Worm (Caenorhabditis elegans) whole organism, L2 larva: ENCODE measurements around the gene cyp-14A1.

Source experiments
- C34F6.9 ChIP-seq: fragments of 150-350 bp; optimal IDR thresholded peaks from 2 replicates; lab custom pipeline; 2014; ENCODE audit warnings: missing biosample characterization, missing genetic modification characterization
- F13H6.1 ChIP-seq: sonication (generic microtip); optimal IDR thresholded peaks from 2 replicates; lab custom pipeline; 2016; ENCODE audit warnings: missing genetic modification characterization, missing compliant biosample characterization
- R02D3.7 ChIP-seq: fragments of 150-350 bp; optimal IDR thresholded peaks from 2 replicates; lab custom pipeline; 2014; ENCODE audit warnings: missing biosample characterization, missing genetic modification characterization
- Y55F3AM.14 ChIP-seq: fragments of 200-800 bp; sonication (Bioruptor generic); optimal IDR thresholded peaks from 2 replicates; lab custom pipeline; 2018; ENCODE audit warnings: mild to moderate bottlenecking, missing genetic modification characterization, missing compliant biosample characterization
- ZK546.5 ChIP-seq: sonication (generic microtip); optimal IDR thresholded peaks from 2 replicates; lab custom pipeline; 2017; ENCODE audit warnings: missing biosample characterization, missing genetic modification characterization
- alr-1 ChIP-seq: fragments of 150-350 bp; optimal IDR thresholded peaks from 2 replicates; lab custom pipeline; 2014; ENCODE audit warnings: missing biosample characterization, missing genetic modification characterization
- aly-2 ChIP-seq: fragments of 150-350 bp; optimal IDR thresholded peaks from 2 replicates; lab custom pipeline; 2014; ENCODE audit warnings: missing biosample characterization, missing genetic modification characterization
- blmp-1 ChIP-seq: sonication (generic microtip); optimal IDR thresholded peaks from 2 replicates; lab custom pipeline; 2017; ENCODE audit warnings: missing genetic modification characterization, mild to moderate bottlenecking, missing compliant biosample characterization, antibody characterized with exemption, moderate library complexity; ENCODE audit not compliant: insufficient read depth
- ceh-82 ChIP-seq: fragments of 150-350 bp; optimal IDR thresholded peaks from 2 replicates; lab custom pipeline; 2014; ENCODE audit warnings: missing biosample characterization, missing genetic modification characterization
- crh-2 ChIP-seq: sonication (generic microtip); optimal IDR thresholded peaks from 2 replicates; lab custom pipeline; 2017; ENCODE audit warnings: missing biosample characterization, missing genetic modification characterization
- dmd-4 ChIP-seq: sonication (generic microtip); optimal IDR thresholded peaks from 2 replicates; lab custom pipeline; 2017; ENCODE audit warnings: missing biosample characterization, missing genetic modification characterization
- egl-27 ChIP-seq: sonication (generic microtip); optimal IDR thresholded peaks from 3 replicates; lab custom pipeline; 2017; ENCODE audit warnings: missing biosample characterization, missing genetic modification reagents, missing genetic modification characterization
- elt-1 ChIP-seq: fragments of 150-350 bp; optimal IDR thresholded peaks from 2 replicates; lab custom pipeline; 2014; ENCODE audit warnings: missing biosample characterization, missing genetic modification characterization
- elt-3 ChIP-seq: sonication (generic microtip); optimal IDR thresholded peaks from 2 replicates; lab custom pipeline; 2017; ENCODE audit warnings: missing biosample characterization, missing genetic modification characterization
- fos-1 ChIP-seq: fragments of 150-350 bp; optimal IDR thresholded peaks from 2 replicates; lab custom pipeline; 2014; ENCODE audit warnings: missing biosample characterization, missing genetic modification characterization
- gmeb-1 ChIP-seq: fragments of 150-350 bp; optimal IDR thresholded peaks from 2 replicates; lab custom pipeline; 2014; ENCODE audit warnings: missing biosample characterization, missing genetic modification characterization
- lin-13 ChIP-seq: fragments of 150-350 bp; optimal IDR thresholded peaks from 2 replicates; lab custom pipeline; 2014; ENCODE audit warnings: missing biosample characterization, missing genetic modification reagents, missing genetic modification characterization
- lin-39 ChIP-seq: fragments of 150-350 bp; optimal IDR thresholded peaks from 2 replicates; lab custom pipeline; 2014; ENCODE audit warnings: missing biosample characterization, missing genetic modification reagents, missing genetic modification characterization
- mab-5 ChIP-seq: fragments of 150-350 bp; optimal IDR thresholded peaks from 2 replicates; lab custom pipeline; 2014; ENCODE audit warnings: missing biosample characterization, missing genetic modification characterization
- mbf-1 ChIP-seq: sonication (generic microtip); optimal IDR thresholded peaks from 2 replicates; lab custom pipeline; 2017; ENCODE audit warnings: missing biosample characterization, missing genetic modification characterization
- mdl-1 ChIP-seq, 2 experiments: fragments of 150-350 bp in 1 of 2; sonication (generic microtip) in 1 of 2; optimal IDR thresholded peaks; 2 replicates each; lab custom pipeline; 2017; ENCODE audit warnings: missing biosample characterization in 2 of 2, missing genetic modification characterization in 2 of 2
- nhr-10 ChIP-seq: sonication (generic microtip); optimal IDR thresholded peaks from 2 replicates; lab custom pipeline; 2017; ENCODE audit warnings: missing biosample characterization, missing genetic modification characterization
- nhr-11 ChIP-seq: fragments of 150-350 bp; optimal IDR thresholded peaks from 2 replicates; lab custom pipeline; 2014; ENCODE audit warnings: missing biosample characterization, missing genetic modification characterization
- nhr-12 ChIP-seq: fragments of 150-350 bp; optimal IDR thresholded peaks from 2 replicates; lab custom pipeline; 2014; ENCODE audit warnings: missing biosample characterization, missing genetic modification characterization
- nhr-129 ChIP-seq: fragments of 150-350 bp; optimal IDR thresholded peaks from 2 replicates; lab custom pipeline; 2014; ENCODE audit warnings: missing biosample characterization, missing genetic modification characterization
- nhr-21 ChIP-seq: fragments of 150-350 bp; optimal IDR thresholded peaks from 2 replicates; lab custom pipeline; 2014; ENCODE audit warnings: missing biosample characterization, missing genetic modification characterization
- nhr-23 ChIP-seq: fragments of 150-350 bp; optimal IDR thresholded peaks from 2 replicates; lab custom pipeline; 2014; ENCODE audit warnings: missing biosample characterization, missing genetic modification reagents, missing genetic modification characterization
- nhr-6 ChIP-seq: fragments of 150-350 bp; optimal IDR thresholded peaks from 2 replicates; lab custom pipeline; 2014; ENCODE audit warnings: missing biosample characterization, missing genetic modification characterization
- peb-1 ChIP-seq: fragments of 150-350 bp; optimal IDR thresholded peaks from 2 replicates; lab custom pipeline; 2014; ENCODE audit warnings: missing biosample characterization, missing genetic modification characterization
- sem-4 ChIP-seq: fragments of 150-350 bp; optimal IDR thresholded peaks from 2 replicates; lab custom pipeline; 2014; ENCODE audit warnings: missing biosample characterization, missing genetic modification reagents, missing genetic modification characterization
- skn-1 ChIP-seq: sonication (generic microtip); optimal IDR thresholded peaks from 2 replicates; lab custom pipeline; 2017; ENCODE audit warnings: missing biosample characterization, missing genetic modification characterization
- sma-3 ChIP-seq: sonication (generic microtip); optimal IDR thresholded peaks from 2 replicates; lab custom pipeline; 2016; ENCODE audit warnings: missing genetic modification reagents, missing genetic modification characterization, missing compliant biosample characterization
- sma-9 ChIP-seq, 2 experiments: fragments of 150-350 bp in 1 of 2; sonication (generic microtip) in 1 of 2; optimal IDR thresholded peaks; 2 replicates each; lab custom pipeline; 2014 to 2016; ENCODE audit warnings: missing genetic modification characterization in 2 of 2, mild to moderate bottlenecking in 1 of 2, missing biosample characterization in 1 of 2, missing compliant biosample characterization in 1 of 2, missing genetic modification reagents in 1 of 2, moderate library complexity in 1 of 2
- snpc-4 ChIP-seq: fragments of 150-350 bp; optimal IDR thresholded peaks from 2 replicates; lab custom pipeline; 2014; ENCODE audit warnings: missing biosample characterization, missing genetic modification characterization
- unc-39 ChIP-seq: fragments of 150-350 bp; optimal IDR thresholded peaks from 2 replicates; lab custom pipeline; 2014; ENCODE audit warnings: missing biosample characterization, missing genetic modification characterization
- unc-55 ChIP-seq: fragments of 150-350 bp; sonication (generic microtip); optimal IDR thresholded peaks from 3 replicates; lab custom pipeline; 2014; ENCODE audit warnings: missing biosample characterization, missing genetic modification reagents, missing genetic modification characterization
- unc-62 ChIP-seq: fragments of 150-350 bp; optimal IDR thresholded peaks from 2 replicates; lab custom pipeline; 2014; ENCODE audit warnings: missing biosample characterization, missing genetic modification reagents, missing genetic modification characterization
- zag-1 ChIP-seq: fragments of 150-350 bp; optimal IDR thresholded peaks from 2 replicates; lab custom pipeline; 2014; ENCODE audit warnings: missing biosample characterization, missing genetic modification characterization
- ztf-1 ChIP-seq: fragments of 200-800 bp; sonication (Bioruptor generic); conservative IDR thresholded peaks from 2 replicates; pipeline ENCODE4 v1.3.6; 2022; ENCODE audit warnings: missing genetic modification characterization, missing compliant biosample characterization
- ztf-11 ChIP-seq: sonication (generic microtip); optimal IDR thresholded peaks from 2 replicates; lab custom pipeline; 2017; ENCODE audit warnings: missing biosample characterization, missing genetic modification characterization
- ztf-4 ChIP-seq: fragments of 150-350 bp; optimal IDR thresholded peaks from 2 replicates; lab custom pipeline; 2014; ENCODE audit warnings: missing biosample characterization, missing genetic modification characterization

The cyp-14A1 gene

DNA sequence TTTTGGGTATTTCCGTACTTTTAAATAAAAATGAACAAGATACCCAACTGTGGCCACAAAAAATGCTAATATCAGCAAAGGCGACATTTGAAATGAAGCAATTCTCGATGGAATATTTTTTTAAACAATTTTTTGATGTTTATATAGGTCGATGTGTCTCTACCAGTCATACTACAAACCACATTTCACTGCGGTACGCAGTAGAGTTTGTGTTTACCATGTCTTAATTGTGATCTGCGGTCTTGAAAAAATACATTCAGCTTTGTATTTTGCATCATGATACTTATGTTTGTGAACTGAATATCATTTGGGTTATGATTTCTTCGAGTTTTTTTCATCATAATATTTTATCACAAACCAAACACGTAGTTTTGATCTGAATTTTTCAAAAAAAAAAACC is 16.9 kb upstream of the cyp-14A1 start, which contains the start of gene cyp-14A4:
TSS of gene cyp-14A4 (minus strand) at position 107 of the 400 bp plus-strand sequence.
- TF ChIP-seq nhr-11 (no peak), ZK546.5 (tag; lab: Kevin White, UChicago) (no peak), F13H6.1 (no peak), ztf-11 (no peak), mdl-1 (tag; optimal IDR thresholded peaks at IDR 0.05; lab: Kevin White, UChicago) (no peak), gmeb-1 (tag; lab: Kevin White, UChicago) (no peak), sem-4 (tag; lab: Kevin White, UChicago) (no peak), sma-3 (no peak), aly-2 (tag; lab: Kevin White, UChicago) (no peak)

DNA sequence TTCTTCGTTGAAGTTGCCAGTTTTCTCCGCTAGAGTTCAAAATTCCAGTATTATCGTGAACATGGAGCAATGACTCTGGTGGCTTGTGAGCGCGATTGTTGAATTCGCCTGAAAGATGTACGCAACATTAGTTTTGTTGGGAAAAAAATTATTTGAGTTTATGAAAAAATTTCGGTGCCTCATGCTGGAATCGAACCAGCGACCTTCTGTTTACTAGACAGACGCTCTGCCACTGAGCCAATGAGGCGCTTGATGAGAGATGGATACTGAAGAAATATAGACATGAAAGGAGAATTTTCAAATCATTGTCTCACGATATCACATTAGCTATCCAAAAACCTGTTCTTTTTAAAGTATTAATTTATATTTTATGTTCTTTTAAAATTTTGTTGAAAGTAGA is 16.3 kb upstream of the cyp-14A1 start:
- no peak for TF ChIP-seq R02D3.7 (tag; lab: Kevin White, UChicago)
- peak; percentile 19 for TF ChIP-seq sma-9 (GFP tag; optimal IDR thresholded peaks at IDR 0.05; lab: Kevin White, UChicago)
- TF ChIP-seq sma-9 (tag; optimal IDR thresholded peaks at IDR 0.05; lab: Kevin White, UChicago): no peak
- peak; percentile 7 for TF ChIP-seq crh-2 (tag; lab: Kevin White, UChicago)
- TF ChIP-seq nhr-21 (tag; lab: Kevin White, UChicago): peak; percentile 1

DNA sequence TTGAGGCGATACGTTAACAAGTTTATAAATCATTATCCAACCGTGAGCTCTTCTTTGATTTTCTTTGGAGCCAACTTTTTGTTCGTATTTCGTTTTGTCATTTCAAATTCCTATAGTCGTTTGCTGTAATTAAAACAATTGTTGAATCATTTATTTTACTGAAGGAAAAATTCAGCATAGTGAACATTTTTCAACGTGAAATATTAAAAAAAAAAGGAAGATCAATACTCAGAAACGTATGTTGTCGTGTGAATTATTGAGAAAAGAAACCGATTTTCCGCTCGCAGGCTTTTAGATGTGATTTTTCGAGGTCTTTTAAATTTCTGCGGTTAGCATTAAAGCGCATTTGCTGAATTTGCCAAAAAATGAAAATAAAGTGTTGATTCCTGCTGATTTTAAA is 11.7 kb upstream of the cyp-14A1 start, which contains the start of gene phf-33:
TSS of gene phf-33 (minus strand) at position 101 of the 400 bp plus-strand sequence.
- TF ChIP-seq nhr-12 (no peak), ztf-11 (no peak), nhr-11 (no peak), mdl-1 (tag; optimal IDR thresholded peaks at IDR 0.05; lab: Kevin White, UChicago) (no peak), ztf-1 (GFP tag; lab: Robert Waterston, UW) (no peak), unc-62 (GFP tag; lab: Kevin White, UChicago) (no peak), aly-2 (tag; lab: Kevin White, UChicago) (no peak)

DNA sequence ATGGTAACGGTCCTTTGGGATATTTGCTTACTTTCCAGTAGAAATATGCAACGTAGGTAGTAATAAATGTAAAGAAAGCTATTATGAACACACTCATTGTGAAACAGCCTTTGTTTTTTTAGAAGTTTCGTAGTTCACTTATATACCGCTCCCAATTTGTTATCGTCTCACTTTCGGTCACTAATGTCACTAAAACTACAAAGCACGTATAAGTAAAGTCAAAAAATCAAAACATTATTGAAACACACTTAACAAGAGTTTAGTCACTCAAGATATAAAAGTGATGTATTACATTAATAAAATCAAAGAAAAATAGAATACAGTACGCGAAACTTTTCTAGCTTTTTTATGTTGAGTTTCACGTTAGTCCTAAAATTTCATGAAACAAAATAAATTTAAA is 6.9 kb upstream of the cyp-14A1 start, which contains the start of gene cyp-14A3:
TSS of gene cyp-14A3 (minus strand) at position 101 of the 400 bp plus-strand sequence.
- no peak for TF ChIP-seq blmp-1 (tag; lab: Kevin White, UChicago)

DNA sequence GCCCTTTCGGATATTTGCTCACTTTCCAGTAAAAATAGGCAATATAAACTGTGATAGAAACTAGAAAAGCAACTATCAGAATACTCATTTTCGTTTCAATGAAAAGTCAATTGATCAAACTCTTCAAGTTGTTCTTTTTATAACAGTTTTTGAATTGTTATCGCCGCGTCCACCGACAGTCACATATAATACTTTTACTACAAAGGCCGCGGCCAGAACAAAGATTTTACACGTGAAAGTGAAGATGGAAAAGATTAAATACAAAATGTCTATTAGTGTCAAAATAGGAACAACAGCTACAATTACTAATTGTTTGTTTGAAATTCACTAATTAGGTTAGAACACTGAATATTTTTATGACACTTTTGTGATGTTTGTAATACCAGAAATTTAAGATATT is 2.4 kb upstream of the cyp-14A1 start, which contains the start of gene cyp-14A2:
TSS of gene cyp-14A2 (minus strand) at position 101 of the 400 bp plus-strand sequence.
- no peak for TF ChIP-seq nhr-10
- TF ChIP-seq R02D3.7 (tag; lab: Kevin White, UChicago): no peak
- TF ChIP-seq ztf-4 (tag; lab: Kevin White, UChicago): no peak
- no peak for TF ChIP-seq nhr-129
- no peak for TF ChIP-seq ceh-82 (tag; lab: Kevin White, UChicago)
- no peak for TF ChIP-seq mbf-1 (tag; lab: Kevin White, UChicago)
- no peak for TF ChIP-seq snpc-4 (tag; lab: Kevin White, UChicago)
- TF ChIP-seq unc-55: no peak
- TF ChIP-seq crh-2 (tag; lab: Kevin White, UChicago): no peak
- TF ChIP-seq Y55F3AM.14 (GFP tag; lab: Kevin White, UChicago): no peak
- no peak for TF ChIP-seq zag-1 (tag; lab: Kevin White, UChicago)
- no peak for TF ChIP-seq aly-2 (tag; lab: Kevin White, UChicago)
- TF ChIP-seq fos-1 (tag; lab: Kevin White, UChicago): no peak
- no peak for TF ChIP-seq alr-1 (tag; lab: Kevin White, UChicago)
- no peak for TF ChIP-seq sem-4 (tag; lab: Kevin White, UChicago)
- no peak for TF ChIP-seq sma-9 (GFP tag; optimal IDR thresholded peaks at IDR 0.05; lab: Kevin White, UChicago)
- TF ChIP-seq sma-9 (tag; optimal IDR thresholded peaks at IDR 0.05; lab: Kevin White, UChicago): no peak
- TF ChIP-seq lin-39 (tag; lab: Kevin White, UChicago): no peak

DNA sequence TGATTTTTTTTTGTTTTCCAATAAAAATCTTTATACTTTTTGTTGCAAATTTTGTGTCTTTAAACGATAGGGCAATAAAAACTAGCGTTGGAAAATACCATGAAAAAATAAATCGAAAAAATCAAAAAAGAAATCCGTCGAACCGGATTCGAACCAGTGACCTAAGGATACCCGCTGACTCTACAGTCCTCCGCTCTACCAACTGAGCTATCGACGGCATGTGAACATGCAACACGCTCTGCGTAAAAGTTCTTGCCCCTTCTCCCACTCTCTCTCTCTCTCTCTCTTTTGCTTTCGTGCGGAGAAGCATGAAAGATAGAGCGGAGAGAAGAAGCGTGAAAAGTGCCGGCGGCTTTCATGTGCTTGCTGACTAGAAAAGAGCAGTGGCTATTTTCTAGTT is 2.6 kb downstream of the cyp-14A1 start:
- TF ChIP-seq R02D3.7 (tag; lab: Kevin White, UChicago): no peak
- TF ChIP-seq ceh-82 (tag; lab: Kevin White, UChicago): no peak
- TF ChIP-seq nhr-6 (tag; lab: Kevin White, UChicago): no peak
- no peak for TF ChIP-seq dmd-4 (tag; lab: Kevin White, UChicago)
- TF ChIP-seq lin-13 (GFP tag; lab: Kevin White, UChicago): no peak
- TF ChIP-seq ztf-11: no peak
- TF ChIP-seq skn-1 (tag; lab: Kevin White, UChicago): no peak
- TF ChIP-seq mbf-1 (tag; lab: Kevin White, UChicago): no peak
- TF ChIP-seq Y55F3AM.14 (GFP tag; lab: Kevin White, UChicago): peak; percentile 23
- no peak for TF ChIP-seq nhr-10
- no peak for TF ChIP-seq nhr-23
- peak; percentile 83 for TF ChIP-seq nhr-129
- TF ChIP-seq crh-2 (tag; lab: Kevin White, UChicago): peak; percentile 36
- no peak for TF ChIP-seq elt-3 (tag; lab: Kevin White, UChicago)
- no peak for TF ChIP-seq mab-5 (tag; lab: Kevin White, UChicago)
- TF ChIP-seq C34F6.9: peak; percentile 36
- TF ChIP-seq mdl-1 (tag; optimal IDR thresholded peaks at IDR 0.05; lab: Kevin White, UChicago): no peak
- TF ChIP-seq unc-39: no peak
- TF ChIP-seq ztf-4 (tag; lab: Kevin White, UChicago): peak; percentile 35
- TF ChIP-seq sem-4 (tag; lab: Kevin White, UChicago): peak; percentile 16
- TF ChIP-seq egl-27 (tag; lab: Kevin White, UChicago): no peak
- no peak for TF ChIP-seq aly-2 (tag; lab: Kevin White, UChicago)
- TF ChIP-seq sma-3: peak; percentile 30
- TF ChIP-seq elt-1 (tag; lab: Kevin White, UChicago): no peak
- TF ChIP-seq peb-1 (tag; lab: Kevin White, UChicago): no peak
- no peak for TF ChIP-seq nhr-11
